Fruit fly (Drosophila melanogaster) whole organism, larva: Measurements from ENCODE around the gene CG31636.

Source experiments
- noc ChIP-seq: fragments of 200-800 bp; sonication (Bioruptor generic); optimal IDR thresholded peaks from 3 replicates; lab custom pipeline; 2019; ENCODE audit warnings: missing biosample characterization, mild to moderate bottlenecking, missing genetic modification characterization, moderate library complexity

CG31636 gene

DNA sequence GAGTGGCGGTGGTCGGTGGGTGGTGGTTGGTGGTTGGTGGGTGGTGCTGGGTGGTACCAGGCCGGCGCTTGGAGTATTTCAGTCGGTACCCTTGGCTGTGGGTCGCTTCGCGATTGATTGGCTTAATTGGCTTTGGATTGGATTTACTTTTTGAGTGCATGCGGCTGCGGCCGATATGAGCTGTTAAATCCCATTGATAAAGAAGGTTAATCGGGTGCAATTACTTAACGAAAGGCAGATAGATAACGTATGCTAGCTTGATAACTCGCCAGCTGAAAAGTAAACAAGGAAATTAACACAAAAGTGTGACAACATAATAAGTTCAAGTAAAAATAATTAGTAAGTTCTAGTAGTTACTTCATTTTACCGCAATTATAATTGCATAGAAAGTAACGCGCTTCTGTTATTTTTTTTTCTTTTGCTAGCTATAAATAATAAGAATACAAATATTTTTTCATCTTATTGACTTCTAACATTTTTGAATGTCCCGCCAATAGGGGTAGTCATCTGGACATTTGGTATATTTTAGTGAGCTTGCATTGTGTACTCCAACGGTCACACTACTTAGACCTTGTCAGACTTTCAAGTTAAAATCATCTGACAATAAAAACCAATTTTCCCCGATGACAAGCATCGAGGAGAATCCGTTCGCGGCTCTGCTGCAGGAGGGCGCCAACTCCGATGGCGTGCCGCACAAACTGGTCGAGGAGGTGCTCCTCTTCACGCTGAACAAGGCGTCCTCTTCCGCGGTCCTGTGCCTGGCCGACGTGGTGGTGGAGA is at the start of gene CG31636, which contains the start of gene Ube4A:
TSS of gene CG31636 (minus strand) at position 184 of the 780 bp plus-strand sequence.
TSS of gene Ube4A (plus strand) at position 549 of the 780 bp plus-strand sequence.
- TF ChIP-seq noc = no peak

- no peak for TF ChIP-seq noc
These were observed 48.5 kb upstream of the CG31636 start for dm6 chr2L:6706368-6706919.

dm6 chr2L:6705081-6705480 is 47.1 kb upstream of the CG31636 start:
- no peak for TF ChIP-seq noc

- TF ChIP-seq noc = no peak
These were observed 43.7 kb upstream of the CG31636 start for dm6 chr2L:6701409-6702199.

DNA sequence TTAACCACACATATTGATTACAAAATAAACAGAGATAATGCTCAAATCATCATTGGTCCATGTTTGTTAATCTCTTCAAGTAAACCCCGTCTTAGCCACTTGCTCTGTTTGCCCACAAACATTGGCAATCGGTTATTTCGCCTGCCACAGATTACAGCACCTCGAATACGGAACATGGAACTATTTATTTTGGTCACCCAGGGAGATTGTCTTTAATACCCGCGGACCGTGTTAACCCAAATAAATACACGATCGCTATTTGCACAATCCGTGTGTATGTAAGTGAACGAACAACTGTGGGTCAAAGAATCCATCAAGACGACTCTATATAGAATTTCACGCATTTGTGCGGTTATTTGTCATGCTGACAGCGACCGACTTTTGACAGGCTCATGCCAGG is 42.8 kb upstream of the CG31636 start:
- TF ChIP-seq noc = no peak

DNA sequence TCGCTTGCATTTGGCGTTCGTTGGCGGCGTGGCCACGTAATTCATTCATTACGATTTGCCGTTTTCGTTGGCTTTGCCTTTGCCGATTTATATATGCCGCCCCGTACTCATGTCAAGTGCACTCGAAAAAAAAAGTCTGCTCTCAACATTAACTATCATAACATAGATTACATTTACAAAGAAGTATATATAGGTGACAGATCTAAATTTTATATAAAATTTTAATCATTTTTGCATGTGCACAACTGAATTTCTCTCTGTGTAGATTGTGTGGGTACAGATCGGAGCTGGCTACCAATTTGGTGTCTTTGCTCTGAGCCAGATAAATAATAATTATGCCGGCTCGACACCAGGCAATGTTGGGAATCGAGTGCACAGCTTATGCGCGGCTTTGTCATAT is 40.4 kb upstream of the CG31636 start:
- TF ChIP-seq noc = no peak

DNA sequence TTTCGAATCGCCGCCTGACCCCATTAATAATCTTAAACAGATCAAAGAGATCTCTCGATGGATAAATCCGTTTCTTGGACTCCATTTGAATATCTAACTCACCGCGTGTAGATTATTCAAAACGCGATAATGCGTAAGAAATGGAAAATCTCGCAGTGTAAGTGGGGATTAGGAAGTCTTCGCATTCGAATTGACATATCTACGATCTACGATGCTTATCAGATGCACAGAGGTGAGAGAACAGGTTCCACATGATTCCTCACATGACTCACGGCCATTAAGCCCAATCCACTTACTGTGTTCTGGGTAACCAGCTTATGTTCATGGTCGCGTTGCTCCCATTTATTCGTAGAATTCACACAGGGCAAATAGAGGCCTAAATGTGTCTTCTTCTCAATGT is 38.3 kb upstream of the CG31636 start:
- TF ChIP-seq noc = no peak

dm6 chr2L:6693794-6694254 is 35.9 kb upstream of the CG31636 start:
- peak; percentile 48 for TF ChIP-seq noc

DNA sequence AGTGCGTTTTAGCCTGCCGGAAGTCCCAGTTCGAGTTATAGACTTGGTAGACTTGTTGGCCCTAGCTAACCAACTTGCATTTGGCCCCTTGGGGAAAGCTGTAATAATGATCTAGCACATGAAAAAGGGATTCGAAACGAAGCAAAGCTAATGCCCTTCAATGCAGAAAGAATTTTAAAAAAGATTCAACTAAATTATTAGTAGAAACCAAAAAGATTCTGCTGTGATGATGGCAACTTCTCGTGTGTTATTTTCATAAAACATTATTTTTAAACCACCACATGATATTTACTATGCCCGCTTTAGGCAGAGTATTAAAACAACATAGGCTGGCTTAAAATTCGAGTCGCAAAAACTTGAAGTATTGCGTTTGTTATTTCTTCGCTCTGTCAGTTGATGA is 34.1 kb upstream of the CG31636 start:
- TF ChIP-seq noc = no peak

dm6 chr2L:6686612-6687011 is 28.7 kb upstream of the CG31636 start, which contains the start of gene CG11327:
Gene CG11327 (minus strand): TSS chr2L:6686712.
- TF ChIP-seq noc = no peak

DNA sequence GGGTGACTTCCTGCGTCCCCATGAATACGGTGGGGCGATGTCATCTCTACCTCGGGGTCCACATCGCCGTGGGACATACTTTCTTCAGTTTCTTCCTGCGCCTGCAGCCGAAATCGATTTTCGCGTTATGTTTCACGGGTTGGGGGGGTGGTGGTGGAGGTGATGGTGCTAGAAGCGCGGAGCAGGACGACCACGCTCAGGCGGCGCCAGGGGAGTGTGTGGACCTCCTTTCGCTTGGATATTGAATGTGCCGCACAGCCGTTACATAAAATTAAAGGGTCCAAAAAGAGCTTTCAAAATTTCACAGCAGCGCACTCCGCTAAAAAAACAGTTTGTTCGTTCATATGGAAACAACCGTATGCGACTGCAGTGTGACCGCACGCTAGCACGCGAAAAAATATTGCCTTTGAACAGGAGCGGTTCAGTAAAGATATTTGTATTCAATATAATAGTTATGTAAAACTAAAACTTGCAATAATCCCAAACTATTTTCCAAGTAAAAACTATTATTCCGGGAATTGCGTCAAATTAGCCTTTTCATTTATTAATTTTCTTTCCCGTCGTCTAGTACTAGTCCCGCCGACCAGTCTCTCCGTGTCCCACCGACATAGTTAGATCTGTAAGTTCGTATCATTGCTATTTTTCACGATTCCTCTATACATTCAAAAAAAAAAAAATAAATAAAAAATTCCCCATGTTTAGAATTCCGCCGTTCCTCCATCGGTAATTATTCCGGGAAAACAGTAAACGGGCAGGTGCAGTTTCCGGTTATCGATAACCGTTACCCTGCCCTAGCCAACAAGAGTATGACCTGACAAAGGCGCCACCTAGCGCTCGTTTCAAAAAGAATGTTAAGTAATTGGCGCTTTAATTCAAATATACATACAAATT is 26.3 kb upstream of the CG31636 start, which contains the start of gene Nhe3:
TSS of gene Nhe3 (minus strand) at position 373 of the 891 bp plus-strand sequence.
- peak; percentile 61 for TF ChIP-seq noc

DNA sequence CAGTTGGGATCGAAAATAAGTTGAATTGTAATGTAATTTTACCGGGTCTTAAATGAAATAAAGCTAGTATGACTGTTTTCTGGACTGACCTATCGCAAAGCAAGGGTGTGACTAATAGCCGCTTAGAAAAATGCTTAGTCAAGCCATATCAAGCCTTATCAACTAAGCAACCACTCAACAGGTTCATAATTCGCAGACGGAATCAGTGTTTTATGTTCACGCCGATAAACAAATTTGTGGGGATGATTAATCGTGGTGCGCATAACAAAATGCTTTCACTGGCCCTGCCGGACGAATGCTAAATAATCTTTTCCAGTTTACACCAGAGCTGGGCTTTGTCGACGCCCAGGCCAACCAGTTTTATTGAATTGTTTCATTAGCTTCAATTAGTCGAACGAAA is 25.0 kb upstream of the CG31636 start:
- peak; percentile 47 for TF ChIP-seq noc

DNA sequence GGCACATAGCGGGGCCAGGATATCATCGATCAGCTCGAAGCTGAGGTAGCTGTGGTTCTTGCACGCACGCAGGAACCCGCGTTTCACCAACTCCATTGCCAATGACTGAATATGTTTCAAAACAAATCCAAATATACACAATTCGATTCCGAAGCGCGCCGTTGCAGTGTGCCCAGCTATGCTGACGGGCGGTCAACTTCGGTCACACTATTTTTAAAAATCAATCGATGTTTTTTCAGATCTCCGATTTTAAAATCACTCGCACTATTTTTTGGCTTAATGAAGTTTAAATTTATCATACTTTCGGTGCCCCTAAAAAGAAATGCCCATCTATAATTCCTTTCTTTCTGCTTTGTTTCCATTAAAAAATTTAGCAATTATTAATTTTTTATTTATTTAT is 19.5 kb upstream of the CG31636 start, which contains the start of gene Nse1:
TSS of gene Nse1 (minus strand) at position 173 of the 400 bp plus-strand sequence.
- TF ChIP-seq noc = no peak

- TF ChIP-seq noc = no peak
These were observed 18.6 kb upstream of the CG31636 start, which contains the start of gene cort for dm6 chr2L:6676535-6676934. Gene cort (minus strand): TSS chr2L:6676635.

DNA sequence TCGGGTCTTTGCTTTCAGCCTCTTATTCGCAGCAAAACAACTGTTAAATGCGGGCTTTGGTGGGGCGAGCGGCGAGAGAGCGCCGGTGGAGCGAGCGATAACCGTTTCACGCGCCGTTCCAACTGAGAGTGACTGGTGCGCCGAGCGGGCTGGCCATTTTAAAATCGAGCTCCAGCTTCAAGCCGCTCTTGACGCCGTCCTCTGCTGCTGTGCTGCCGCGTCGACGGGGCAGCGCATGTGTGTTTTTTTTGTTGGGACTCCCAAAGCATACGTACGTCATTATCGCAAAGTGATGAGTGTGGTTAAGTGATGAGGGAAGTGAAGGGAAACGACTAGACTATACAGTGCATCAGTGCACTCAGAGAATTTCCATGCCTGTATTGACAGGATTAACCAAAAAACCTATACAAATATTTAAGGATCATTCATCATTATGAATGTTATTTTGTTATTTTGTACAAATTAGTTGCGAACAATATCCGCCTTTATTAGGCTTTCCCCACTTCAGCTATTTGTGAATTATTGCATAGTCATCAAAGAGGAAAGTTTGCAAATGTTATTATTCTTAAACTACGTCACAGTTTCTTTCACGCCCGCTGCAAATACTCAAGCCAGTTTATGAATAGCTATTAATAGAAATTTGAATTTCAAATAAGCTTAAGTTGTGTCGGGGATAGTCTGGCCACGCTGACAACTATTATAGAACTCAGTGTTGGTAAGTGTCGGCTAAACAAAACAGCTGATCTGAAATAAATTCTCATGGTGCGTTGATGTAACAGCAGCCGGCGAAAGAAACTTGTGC is 15.5 kb upstream of the CG31636 start, which contains the start of gene Spn27A:
TSS of gene Spn27A (minus strand) at position 137 of the 802 bp plus-strand sequence.
- peak; percentile 17 for TF ChIP-seq noc
